Worm (Caenorhabditis elegans) whole organism, mixed stage, embryonic: ENCODE measurements around the gene F43D2.7.

Experiments used
- M03D4.4 ChIP-seq: sonication (generic microtip); optimal IDR thresholded peaks from 2 replicates; lab custom pipeline; 2017; ENCODE audit warnings: mild to moderate bottlenecking, missing genetic modification characterization, missing compliant biosample characterization
- cnd-1 ChIP-seq: fragments of 200-800 bp; sonication (Bioruptor generic); optimal IDR thresholded peaks from 2 replicates; lab custom pipeline; 2018; ENCODE audit warnings: mild to moderate bottlenecking, missing genetic modification characterization, missing compliant biosample characterization
- lsy-2 ChIP-seq: fragments of 150-350 bp; optimal IDR thresholded peaks from 2 replicates; lab custom pipeline; 2014; ENCODE audit warnings: missing biosample characterization, missing genetic modification characterization
- nhr-237 ChIP-seq: fragments of 150-350 bp; optimal IDR thresholded peaks from 2 replicates; lab custom pipeline; 2014; ENCODE audit warnings: missing biosample characterization, missing genetic modification characterization
- nhr-28 ChIP-seq: fragments of 150-350 bp; optimal IDR thresholded peaks from 2 replicates; lab custom pipeline; 2014; ENCODE audit warnings: missing biosample characterization, missing genetic modification characterization
- snpc-4 ChIP-seq: fragments of 150-350 bp; optimal IDR thresholded peaks from 2 replicates; lab custom pipeline; 2014; ENCODE audit warnings: missing biosample characterization, missing genetic modification characterization
- unc-62 ChIP-seq: fragments of 150-350 bp; optimal IDR thresholded peaks from 2 replicates; lab custom pipeline; 2014; ENCODE audit warnings: missing biosample characterization, missing genetic modification reagents, missing genetic modification characterization

ce11 chrV:14597005-14597680 lies 42.8 kb downstream of the F43D2.7 start, which contains the start of gene pes-9:
- TF ChIP-seq nhr-237 (tag; lab: Kevin White, UChicago) = no peak
- no peak for TF ChIP-seq cnd-1 (tag; lab: Kevin White, UChicago)
- no peak for TF ChIP-seq nhr-28 (tag; lab: Kevin White, UChicago)
- TF ChIP-seq lsy-2 (tag; lab: Kevin White, UChicago) = no peak
- TF ChIP-seq M03D4.4 (tag; lab: Kevin White, UChicago) = no peak
- no peak for TF ChIP-seq snpc-4 (tag; lab: Kevin White, UChicago)
- TF ChIP-seq unc-62 (GFP tag; lab: Kevin White, UChicago) = no peak
